Worm (Caenorhabditis elegans) whole organism, L4 larva: Measurements from ENCODE around the gene F57A10.2.

Experiments used
- ama-1 ChIP-seq: fragments of 150-350 bp; optimal IDR thresholded peaks from 2 replicates; lab custom pipeline; 2014; ENCODE audit warnings: inconsistent platforms, mixed read lengths
- lsy-2 ChIP-seq, 2 experiments: fragments of 150-350 bp in 1 of 2; sonication (generic microtip) in 1 of 2; optimal IDR thresholded peaks; 2 replicates each; lab custom pipeline; 2014 to 2017; ENCODE audit warnings: missing biosample characterization in 2 of 2, missing genetic modification characterization in 2 of 2
- nhr-28 ChIP-seq: fragments of 150-350 bp; optimal IDR thresholded peaks from 2 replicates; lab custom pipeline; 2014; ENCODE audit warnings: missing biosample characterization, missing genetic modification characterization
- pha-4 ChIP-seq, 2 experiments: fragments of 150-350 bp in 1 of 2; fragments of 200-800 bp in 1 of 2; sonication (Bioruptor generic) in 1 of 2; IDR thresholded peaks in 1 of 2; optimal IDR thresholded peaks in 1 of 2; 2 replicates each; pipeline versions ENCODE4 v1.3.6 to Lab custom; 2014 to 2022; ENCODE audit warnings: missing genetic modification characterization in 2 of 2, missing genetic modification reagents in 2 of 2, missing biosample characterization in 1 of 2, missing compliant biosample characterization in 1 of 2
- ztf-11 ChIP-seq: fragments of 150-350 bp; optimal IDR thresholded peaks from 2 replicates; lab custom pipeline; 2014; ENCODE audit warnings: missing biosample characterization, missing genetic modification characterization

- no peak for TF ChIP-seq nhr-28 (tag; lab: Kevin White, UChicago)
- TF ChIP-seq lsy-2 (tag; optimal IDR thresholded peaks at IDR 0.05; lab: Kevin White, UChicago), result no peak
- no peak for TF ChIP-seq ama-1 (lab: Kevin White, UChicago)
- TF ChIP-seq ztf-11 (tag; lab: Kevin White, UChicago), result no peak
- no peak for TF ChIP-seq pha-4 (GFP tag; IDR thresholded peaks at IDR 0.05; lab: Robert Waterston, UW)
- TF ChIP-seq pha-4 (tag; optimal IDR thresholded peaks at IDR 0.05; lab: Kevin White, UChicago), result no peak
Observed at ce11 chrV:15773141-15773540, 6.8 kb downstream of the F57A10.2 start, which contains the start of gene nhr-60.
